Fruit fly (Drosophila melanogaster): Measurements from ENCODE around the gene dsh.

Gene dsh

dm6 chrX:11348829-11349228, 6.9 kb upstream of the dsh start, which contains the start of gene CG1738 (continued):
- TF ChIP-seq CG10321 (GFP tag; IDR thresholded peaks at IDR 0.05) (no peak), Abd-B (GFP tag; optimal IDR thresholded peaks at IDR 0.05) (peak; percentile 3), CG32767 (GFP tag; IDR thresholded peaks at IDR 0.05) (no peak), gro (GFP tag; optimal IDR thresholded peaks at IDR 0.05) (no peak), slp2 (GFP tag; optimal IDR thresholded peaks at IDR 0.05) (no peak), stwl (tag; optimal IDR thresholded peaks at IDR 0.05) (peak; percentile 13), tgo (GFP tag; IDR thresholded peaks at IDR 0.05) (no peak), da (GFP tag; optimal IDR thresholded peaks at IDR 0.05) (no peak), CG11093 (GFP tag; IDR thresholded peaks at IDR 0.05) (no peak), Dll (GFP tag; IDR thresholded peaks at IDR 0.05; ENCODE audit: partially characterized antibody) (no peak), gce (GFP tag; IDR thresholded peaks at IDR 0.05) (no peak), ind (GFP tag; optimal IDR thresholded peaks at IDR 0.05) (peak; percentile 0), CG13296 (GFP tag; optimal IDR thresholded peaks at IDR 0.05) (peak; percentile 1), CG13894 (tag; optimal IDR thresholded peaks at IDR 0.05) (no peak), Pdp1 (GFP tag; optimal IDR thresholded peaks at IDR 0.05) (peak in 1 of 2 experiments; percentile 90), pho (GFP tag; optimal IDR thresholded peaks at IDR 0.05) (no peak), CG15514 (GFP tag; optimal IDR thresholded peaks at IDR 0.05) (peak; percentile 31), CG1603 (tag; optimal IDR thresholded peaks at IDR 0.05) (peak; percentile 20), CG12299 (tag; optimal IDR thresholded peaks at IDR 0.05) (no peak), YL-1 (GFP tag; optimal IDR thresholded peaks at IDR 0.05) (no peak), CG6683 (GFP tag; optimal IDR thresholded peaks at IDR 0.05) (no peak), caup (GFP tag; optimal IDR thresholded peaks at IDR 0.05; ENCODE audit: severe bottlenecking) (no peak), Scr (GFP tag; IDR thresholded peaks at IDR 0.05; ENCODE audit: partially characterized antibody) (no peak), CG9215 (GFP tag; IDR thresholded peaks at IDR 0.05) (no peak), CG9932 (GFP tag; IDR thresholded peaks at IDR 0.05) (peak; percentile 61), cad (GFP tag; optimal IDR thresholded peaks at IDR 0.05) (no peak), CG12391 (tag; optimal IDR thresholded peaks at IDR 0.05) (peak; percentile 1), CG4328 (GFP tag; optimal IDR thresholded peaks at IDR 0.05) (no peak), CG1832 (GFP tag; optimal IDR thresholded peaks at IDR 0.05) (no peak), CG30403 (GFP tag; optimal IDR thresholded peaks at IDR 0.05) (peak; percentile 10), sima (GFP tag; optimal IDR thresholded peaks at IDR 0.05) (no peak), H15 (GFP tag; IDR thresholded peaks at IDR 0.05) (no peak), CG3838 (GFP tag; optimal IDR thresholded peaks at IDR 0.05) (no peak), CG14860 (GFP tag; IDR thresholded peaks at IDR 0.05; ENCODE audit: partially characterized antibody) (no peak), CG31441 (GFP tag; IDR thresholded peaks at IDR 0.05) (0 out of 2 replicates have a peak, but pooled peaks have one; percentile 22), row (GFP tag; IDR thresholded peaks at IDR 0.05) (peak; percentile 83), CG2199 (GFP tag; IDR thresholded peaks at IDR 0.05) (no peak), CG10209 (GFP tag; optimal IDR thresholded peaks at IDR 0.05) (no peak), Dip2 (GFP tag; IDR thresholded peaks at IDR 0.05) (no peak), CG11085 (GFP tag; IDR thresholded peaks at IDR 0.05) (no peak), CG4617 (GFP tag; optimal IDR thresholded peaks at IDR 0.05; ENCODE audit: borderline replicate concordance) (peak; percentile 14), Gsc (GFP tag; IDR thresholded peaks at IDR 0.05) (no peak), CG7839 (tag; optimal IDR thresholded peaks at IDR 0.05) (peak; percentile 29), CG31388 (GFP tag; optimal IDR thresholded peaks at IDR 0.05) (no peak), sens (GFP tag) (peak; percentile 75), sisA (GFP tag; IDR thresholded peaks at IDR 0.05) (no peak), Rfx (GFP tag; IDR thresholded peaks at IDR 0.05) (peak; percentile 56), btn (GFP tag; optimal IDR thresholded peaks at IDR 0.05) (no peak), Dek (tag; optimal IDR thresholded peaks at IDR 0.05) (peak; percentile 19), Atf6 (GFP tag; IDR thresholded peaks at IDR 0.05) (0 out of 2 replicates have a peak, but pooled peaks have one; percentile 18), Antp (GFP tag; optimal IDR thresholded peaks at IDR 0.05) (no peak), pzg (GFP tag; optimal IDR thresholded peaks at IDR 0.05) (peak; percentile 47)

Data from whole organism, embryonic.